Worm (Caenorhabditis elegans) whole organism, L4 larva: Measurements from ENCODE around the gene lin-40.
A peak's percentile ranks its signal among the peaks of the same experiment; 100 is the strongest.

ENCODE experiments used
- F37D6.2 ChIP-seq: sonication (generic microtip); optimal IDR thresholded peaks from 2 replicates; lab custom pipeline; 2016; ENCODE audit warnings: mild to moderate bottlenecking, missing genetic modification characterization, missing compliant biosample characterization
- ZK546.5 ChIP-seq, 2 experiments: sonication (generic microtip); optimal IDR thresholded peaks; 2 replicates each; lab custom pipeline; 2017; ENCODE audit warnings: missing biosample characterization in 2 of 2, missing genetic modification characterization in 2 of 2
- aha-1 ChIP-seq: fragments of 150-350 bp; peaks from one replicate; lab custom pipeline; 2014; ENCODE audit warnings: missing biosample characterization, missing genetic modification characterization
- ama-1 ChIP-seq: fragments of 150-350 bp; optimal IDR thresholded peaks from 2 replicates; lab custom pipeline; 2014; ENCODE audit warnings: inconsistent platforms, mixed read lengths
- arid-1 ChIP-seq: fragments of 200-800 bp; sonication (Bioruptor generic); conservative IDR thresholded peaks from 2 replicates; pipeline ENCODE4 v1.3.6; 2022; ENCODE audit warnings: missing genetic modification reagents, missing genetic modification characterization, missing compliant biosample characterization
- attf-4 ChIP-seq: sonication (generic microtip); optimal IDR thresholded peaks from 3 replicates; lab custom pipeline; 2017; ENCODE audit warnings: missing biosample characterization, missing genetic modification characterization
- ceh-20 ChIP-seq: fragments of 200-800 bp; sonication (Bioruptor generic); IDR thresholded peaks from 2 replicates; pipeline ENCODE4 v1.3.6; 2022; ENCODE audit warnings: missing genetic modification reagents, missing genetic modification characterization, missing compliant biosample characterization
- ceh-32 ChIP-seq: sonication (generic microtip); optimal IDR thresholded peaks from 2 replicates; lab custom pipeline; 2016; ENCODE audit warnings: mild to moderate bottlenecking, missing genetic modification characterization, missing compliant biosample characterization; ENCODE audit not compliant: poor library complexity
- cey-2 ChIP-seq: sonication (generic microtip); optimal IDR thresholded peaks from 3 replicates; lab custom pipeline; 2017; ENCODE audit warnings: missing genetic modification characterization, mild to moderate bottlenecking, missing compliant biosample characterization, antibody characterized with exemption, borderline replicate concordance; ENCODE audit not compliant: insufficient read depth
- ctbp-1 ChIP-seq: fragments of 200-800 bp; sonication (Bioruptor generic); IDR thresholded peaks from 2 replicates; pipeline ENCODE4 v1.3.6; 2022; ENCODE audit warnings: missing genetic modification reagents, missing genetic modification characterization, missing compliant biosample characterization
- dmd-6 ChIP-seq: fragments of 200-800 bp; sonication (Bioruptor generic); IDR thresholded peaks from 2 replicates; pipeline ENCODE4 v1.3.6; 2022; ENCODE audit warnings: missing genetic modification reagents, missing genetic modification characterization, missing compliant biosample characterization
- duxl-1 ChIP-seq: sonication (generic microtip); optimal IDR thresholded peaks from 2 replicates; lab custom pipeline; 2016; ENCODE audit warnings: mild to moderate bottlenecking, missing genetic modification characterization, moderate library complexity, missing compliant biosample characterization; ENCODE audit not compliant: poor library complexity
- egl-43 ChIP-seq: fragments of 200-800 bp; sonication (Bioruptor generic); IDR thresholded peaks from 2 replicates; pipeline ENCODE4 v1.3.6; 2022; ENCODE audit warnings: missing genetic modification reagents, missing genetic modification characterization, missing compliant biosample characterization
- fkh-10 ChIP-seq: fragments of 150-350 bp; optimal IDR thresholded peaks from 2 replicates; lab custom pipeline; 2014; ENCODE audit warnings: missing biosample characterization, missing genetic modification reagents, missing genetic modification characterization
- gei-8 ChIP-seq: fragments of 200-800 bp; sonication (Bioruptor generic); optimal IDR thresholded peaks from 2 replicates; lab custom pipeline; 2018; ENCODE audit warnings: mild to moderate bottlenecking, missing genetic modification characterization, missing compliant biosample characterization
- hif-1 ChIP-seq, 2 experiments: sonication (generic microtip); optimal IDR thresholded peaks; 2 replicates each; lab custom pipeline; 2016 to 2017; ENCODE audit warnings: missing compliant biosample characterization in 2 of 2, missing genetic modification characterization in 2 of 2, missing genetic modification reagents in 2 of 2, missing genotype in 2 of 2, mild to moderate bottlenecking in 1 of 2
- hlh-30 ChIP-seq: sonication (generic microtip); optimal IDR thresholded peaks from 2 replicates; lab custom pipeline; 2017; ENCODE audit warnings: antibody characterized with exemption, mild to moderate bottlenecking, missing genetic modification characterization, missing compliant biosample characterization; ENCODE audit not compliant: insufficient read depth
- hmg-1.1 ChIP-seq: fragments of 200-800 bp; sonication (Bioruptor generic); IDR thresholded peaks from 2 replicates; pipeline ENCODE4 v1.3.6; 2022; ENCODE audit warnings: missing genetic modification reagents, missing genetic modification characterization, missing compliant biosample characterization
- lin-1 ChIP-seq: fragments of 200-800 bp; sonication (Bioruptor generic); IDR thresholded peaks from 2 replicates; pipeline ENCODE4 v1.3.6; 2022; ENCODE audit warnings: missing genetic modification reagents, missing genetic modification characterization, missing compliant biosample characterization
- lin-13 ChIP-seq: fragments of 150-350 bp; optimal IDR thresholded peaks from 2 replicates; lab custom pipeline; 2014; ENCODE audit warnings: missing biosample characterization, missing genetic modification reagents, missing genetic modification characterization
- lin-38 ChIP-seq: fragments of 200-800 bp; sonication (Bioruptor generic); IDR thresholded peaks from 2 replicates; pipeline ENCODE4 v1.3.6; 2022; ENCODE audit warnings: missing genetic modification reagents, missing genetic modification characterization, missing compliant biosample characterization
- lin-39 ChIP-seq: fragments of 150-350 bp; optimal IDR thresholded peaks from 2 replicates; lab custom pipeline; 2014; ENCODE audit warnings: missing biosample characterization, missing genetic modification reagents, missing genetic modification characterization
- lsy-2 ChIP-seq, 2 experiments: fragments of 150-350 bp in 1 of 2; sonication (generic microtip) in 1 of 2; optimal IDR thresholded peaks; 2 replicates each; lab custom pipeline; 2014 to 2017; ENCODE audit warnings: missing biosample characterization in 2 of 2, missing genetic modification characterization in 2 of 2
- madf-5 ChIP-seq, 2 experiments: fragments of 200-800 bp; sonication (Bioruptor generic); IDR thresholded peaks; 2 replicates each; pipeline ENCODE4 v1.3.6; 2022; ENCODE audit warnings: missing compliant biosample characterization in 2 of 2, missing genetic modification characterization in 2 of 2
- madf-9 ChIP-seq: fragments of 200-800 bp; sonication (Bioruptor generic); conservative IDR thresholded peaks from 2 replicates; pipeline ENCODE4 v1.3.6; 2022; ENCODE audit warnings: missing genetic modification reagents, missing genetic modification characterization, missing compliant biosample characterization
- mep-1 ChIP-seq: fragments of 150-350 bp; sonication (generic microtip); optimal IDR thresholded peaks from 3 replicates; lab custom pipeline; 2014; ENCODE audit warnings: missing biosample characterization, missing genetic modification characterization
- mxl-2 ChIP-seq: fragments of 200-800 bp; sonication (Bioruptor generic); conservative IDR thresholded peaks from 2 replicates; pipeline ENCODE4 v1.3.6; 2022; ENCODE audit warnings: missing genetic modification reagents, missing genetic modification characterization, missing compliant biosample characterization
- mxl-3 ChIP-seq: fragments of 200-800 bp; sonication (Bioruptor generic); optimal IDR thresholded peaks from 2 replicates; lab custom pipeline; 2018; ENCODE audit warnings: mild to moderate bottlenecking, missing genetic modification characterization, missing compliant biosample characterization
- nhr-42 ChIP-seq: fragments of 200-800 bp; sonication (Bioruptor generic); IDR thresholded peaks from 2 replicates; pipeline ENCODE4 v1.3.6; 2022; ENCODE audit warnings: missing genetic modification characterization, missing compliant biosample characterization
- nhr-77 ChIP-seq: fragments of 150-350 bp; optimal IDR thresholded peaks from 2 replicates; lab custom pipeline; 2014; ENCODE audit warnings: missing biosample characterization, missing genetic modification characterization
- php-3 ChIP-seq: fragments of 200-800 bp; sonication (Bioruptor generic); IDR thresholded peaks from 2 replicates; pipeline ENCODE4 v1.3.6; 2022; ENCODE audit warnings: missing genetic modification reagents, missing genetic modification characterization, missing compliant biosample characterization
- set-16 ChIP-seq: fragments of 200-800 bp; sonication (Bioruptor generic); IDR thresholded peaks from 2 replicates; pipeline ENCODE4 v1.3.6; 2022; ENCODE audit warnings: missing genetic modification reagents, missing genetic modification characterization, missing compliant biosample characterization
- skn-1 ChIP-seq: fragments of 150-350 bp; optimal IDR thresholded peaks from 2 replicates; lab custom pipeline; 2014; ENCODE audit warnings: missing biosample characterization, missing genetic modification characterization
- spr-1 ChIP-seq: sonication (generic microtip); optimal IDR thresholded peaks from 2 replicates; lab custom pipeline; 2016; ENCODE audit warnings: mild to moderate bottlenecking, missing genetic modification characterization, missing compliant biosample characterization
- tag-97 ChIP-seq: fragments of 200-800 bp; sonication (Bioruptor generic); IDR thresholded peaks from 2 replicates; pipeline ENCODE4 v1.3.6; 2022; ENCODE audit warnings: missing genetic modification characterization, missing compliant biosample characterization
- tra-1 ChIP-seq: fragments of 200-800 bp; sonication (Bioruptor generic); IDR thresholded peaks from 2 replicates; pipeline ENCODE4 v1.3.6; 2022; ENCODE audit warnings: missing genetic modification reagents, missing genetic modification characterization, missing compliant biosample characterization
- unc-130 ChIP-seq: sonication (generic microtip); optimal IDR thresholded peaks from 2 replicates; lab custom pipeline; 2016; ENCODE audit warnings: missing genetic modification reagents, missing genetic modification characterization, missing compliant biosample characterization
- unc-39 ChIP-seq: sonication (generic microtip); optimal IDR thresholded peaks from 2 replicates; lab custom pipeline; 2017; ENCODE audit warnings: missing biosample characterization, missing genetic modification characterization
- unc-62 ChIP-seq, 3 experiments: fragments of 150-350 bp in 1 of 3; sonication (generic microtip); optimal IDR thresholded peaks in 2 of 3; peaks in 1 of 3; 1 replicate in 1 of 3; 2 replicates in 2 of 3; lab custom pipeline; 2014 to 2017; ENCODE audit warnings: missing biosample characterization in 3 of 3, missing genetic modification characterization in 3 of 3, missing genetic modification reagents in 3 of 3, missing genotype in 1 of 3
- vab-7 ChIP-seq: fragments of 200-800 bp; sonication (Bioruptor generic); IDR thresholded peaks from 2 replicates; pipeline ENCODE4 v1.3.6; 2022; ENCODE audit warnings: missing genetic modification reagents, missing genetic modification characterization, missing compliant biosample characterization
- zag-1 ChIP-seq: fragments of 150-350 bp; optimal IDR thresholded peaks from 2 replicates; lab custom pipeline; 2014; ENCODE audit warnings: missing biosample characterization, missing genetic modification characterization
- zfp-3 ChIP-seq: fragments of 200-800 bp; sonication (Bioruptor generic); conservative IDR thresholded peaks from 2 replicates; pipeline ENCODE4 v1.3.6; 2022; ENCODE audit warnings: missing genetic modification reagents, missing genetic modification characterization, missing compliant biosample characterization
- ztf-11 ChIP-seq: fragments of 150-350 bp; optimal IDR thresholded peaks from 2 replicates; lab custom pipeline; 2014; ENCODE audit warnings: missing biosample characterization, missing genetic modification characterization

lin-40 gene

ce11 chrV:3714750-3715149, 10.0 kb downstream of the lin-40 start:
- peak; percentile 18; the same call in 1 of the 2 replicates for TF ChIP-seq hmg-1.1 (GFP tag; lab: Robert Waterston, UW)
- no peak for TF ChIP-seq lin-38 (GFP tag; lab: Robert Waterston, UW)
- TF ChIP-seq set-16 (GFP tag; lab: Robert Waterston, UW) = peak; percentile 80
- peak; percentile 41 for TF ChIP-seq aha-1 (tag; lab: Kevin White, UChicago)
- TF ChIP-seq php-3 (GFP tag; lab: Robert Waterston, UW) = no peak

DNA sequence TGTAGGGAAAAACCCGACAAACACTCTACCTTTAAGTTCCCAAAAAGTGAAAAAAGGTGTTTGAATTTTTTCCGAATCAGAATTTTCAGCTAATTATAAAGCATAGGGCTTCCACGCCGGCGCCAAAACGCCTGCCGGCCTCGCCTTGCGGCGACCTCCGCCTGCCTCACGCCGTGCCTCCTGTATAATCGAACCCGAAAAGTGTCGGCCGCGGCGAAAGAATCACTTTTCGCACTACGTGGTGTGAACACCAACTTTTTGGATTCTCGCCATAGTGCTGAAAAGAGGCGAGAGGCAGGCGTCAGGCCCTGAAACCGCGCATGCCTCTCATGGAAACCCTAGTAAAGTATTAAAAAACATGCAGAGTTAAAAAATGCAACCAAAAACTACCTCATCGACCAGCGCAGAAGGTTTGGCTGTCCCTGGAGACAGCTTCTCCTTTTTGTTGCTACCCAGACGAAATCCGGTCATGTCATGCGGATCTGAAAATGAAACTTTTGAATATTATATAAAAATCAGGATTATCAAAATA, 10.8 kb downstream of the lin-40 start, which contains the start of gene nrsn-1:
TSS of gene nrsn-1 (minus strand) at position 482 of the 532 bp plus-strand sequence.
- TF ChIP-seq set-16 (GFP tag; lab: Robert Waterston, UW) (peak; percentile 76), nhr-77 (no peak), egl-43 (GFP tag; lab: Robert Waterston, UW) (0 out of 2 replicates have a peak, but pooled peaks have one; percentile 67), nhr-42 (GFP tag; lab: Robert Waterston, UW) (peak; percentile 40; the same call in 1 of the 2 replicates), ceh-20 (GFP tag; lab: Robert Waterston, UW) (0 out of 2 replicates have a peak, but pooled peaks have one; percentile 36)

DNA sequence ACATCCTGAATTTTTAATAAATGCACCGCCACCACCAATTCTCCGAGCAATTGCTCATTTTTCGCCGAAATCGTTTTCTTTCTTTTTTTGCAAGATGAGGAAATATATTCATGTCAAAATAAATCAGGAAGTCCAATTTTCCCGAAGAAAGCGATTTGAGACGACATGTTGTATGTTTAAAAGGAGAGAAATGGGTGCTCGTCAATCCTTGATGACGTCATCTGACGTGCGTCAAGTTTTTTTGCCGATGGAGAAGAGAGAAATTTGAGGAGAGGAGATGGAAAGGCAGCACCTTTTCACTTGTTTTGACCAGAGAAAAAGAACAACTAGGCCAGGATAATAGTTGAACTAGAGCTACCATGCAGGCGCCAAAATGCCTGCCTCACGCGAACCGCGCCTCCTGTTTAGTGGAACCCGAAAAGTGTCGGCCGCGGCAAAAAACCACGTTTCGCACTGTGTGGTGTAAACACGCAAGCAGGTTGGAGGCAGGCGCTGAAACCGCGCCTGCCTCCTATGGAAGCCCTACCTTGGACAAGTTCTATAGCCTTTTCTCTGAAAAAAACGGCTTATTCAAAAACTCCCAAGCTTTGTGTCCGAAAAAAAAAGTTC, 11.6 kb downstream of the lin-40 start:
- TF ChIP-seq lin-1 (GFP tag; lab: Robert Waterston, UW) = no peak
- TF ChIP-seq duxl-1 (tag; lab: Kevin White, UChicago) = no peak
- TF ChIP-seq skn-1 (tag; lab: Kevin White, UChicago) = no peak
- peak in 1 of 2 experiments; percentile 99 for TF ChIP-seq unc-62 (GFP tag; optimal IDR thresholded peaks at IDR 0.05 in 1 of 2; lab: Kevin White, UChicago)
- TF ChIP-seq unc-62 (tag; optimal IDR thresholded peaks at IDR 0.05; lab: Kevin White, UChicago) = no peak
- peak; percentile 22 for TF ChIP-seq gei-8
- no peak for TF ChIP-seq unc-130
- TF ChIP-seq mxl-3 (GFP tag; lab: Kevin White, UChicago) = no peak
- TF ChIP-seq mep-1 (tag; lab: Kevin White, UChicago) = peak; percentile 71
- no peak for TF ChIP-seq unc-39 (tag; lab: Kevin White, UChicago)
- no peak for TF ChIP-seq lin-13 (GFP tag; lab: Kevin White, UChicago)
- TF ChIP-seq dmd-6 (GFP tag; lab: Robert Waterston, UW) = peak; percentile 39; the same call in 1 of the 2 replicates
- TF ChIP-seq lin-39 (tag; lab: Kevin White, UChicago) = peak; percentile 26
- no peak for TF ChIP-seq zag-1 (tag; lab: Kevin White, UChicago)
- TF ChIP-seq hlh-30 (tag; lab: Kevin White, UChicago) = peak; percentile 18
- TF ChIP-seq F37D6.2 (tag; lab: Kevin White, UChicago) = peak; percentile 34
- TF ChIP-seq ceh-20 (GFP tag; lab: Robert Waterston, UW) = peak; percentile 96
- TF ChIP-seq ZK546.5 (tag; optimal IDR thresholded peaks at IDR 0.05; lab: Kevin White, UChicago) = no peak
- no peak for TF ChIP-seq lin-38 (GFP tag; lab: Robert Waterston, UW)
- TF ChIP-seq ceh-32 (tag; lab: Kevin White, UChicago) = no peak
- TF ChIP-seq fkh-10 (GFP tag; lab: Kevin White, UChicago) = peak; percentile 84
- no peak for TF ChIP-seq madf-5 (GFP tag; IDR thresholded peaks at IDR 0.05; lab: Robert Waterston, UW)
- 0 out of 2 replicates have a peak, but pooled peaks have one; percentile 23 for TF ChIP-seq set-16 (GFP tag; lab: Robert Waterston, UW)
- TF ChIP-seq tra-1 (GFP tag; lab: Robert Waterston, UW) = no peak
- no peak for TF ChIP-seq spr-1 (tag; lab: Kevin White, UChicago)
- peak; percentile 47 to 75 for TF ChIP-seq lsy-2 (tag; optimal IDR thresholded peaks at IDR 0.05; lab: Kevin White, UChicago)
- no peak for TF ChIP-seq aha-1 (tag; lab: Kevin White, UChicago)
- TF ChIP-seq arid-1 (GFP tag; lab: Robert Waterston, UW) = no peak
- TF ChIP-seq ctbp-1 (GFP tag; lab: Robert Waterston, UW) = peak; percentile 87
- TF ChIP-seq attf-4 (tag; lab: Kevin White, UChicago) = no peak
- TF ChIP-seq mxl-2 (GFP tag; lab: Robert Waterston, UW) = no peak
- no peak for TF ChIP-seq tag-97
- TF ChIP-seq hif-1 (tag; optimal IDR thresholded peaks at IDR 0.05; lab: Kevin White, UChicago) = peak in 1 of 2 experiments; percentile 18
- no peak for TF ChIP-seq egl-43 (GFP tag; lab: Robert Waterston, UW)
- TF ChIP-seq ztf-11 (tag; lab: Kevin White, UChicago) = no peak
- TF ChIP-seq madf-9 (GFP tag; lab: Robert Waterston, UW) = no peak
- TF ChIP-seq vab-7 (GFP tag; lab: Robert Waterston, UW) = peak; percentile 43; the same call in 1 of the 2 replicates
- 0 out of 2 replicates have a peak, but pooled peaks have one; percentile 11 for TF ChIP-seq hmg-1.1 (GFP tag; lab: Robert Waterston, UW)
- TF ChIP-seq cey-2 (tag; lab: Kevin White, UChicago) = no peak
- TF ChIP-seq ama-1 (lab: Kevin White, UChicago) = no peak
- no peak for TF ChIP-seq zfp-3 (GFP tag; lab: Robert Waterston, UW)
